Worm (Caenorhabditis elegans) whole organism, young adult: ENCODE results near the gene sna-3.

ENCODE experiments used
- C17E4.6 ChIP-seq: fragments of 200-800 bp; sonication (Bioruptor generic); IDR thresholded peaks from 2 replicates; pipeline ENCODE4 v1.3.6; 2022; ENCODE audit warnings: missing genetic modification reagents, missing genetic modification characterization, missing compliant biosample characterization
- F10E7.11 ChIP-seq: sonication (generic microtip); optimal IDR thresholded peaks from 2 replicates; lab custom pipeline; 2017; ENCODE audit warnings: mild to moderate bottlenecking, missing genetic modification characterization, moderate library complexity, missing compliant biosample characterization
- F22D6.2 ChIP-seq: sonication (generic microtip); optimal IDR thresholded peaks from 2 replicates; lab custom pipeline; 2016; ENCODE audit warnings: mild to moderate bottlenecking, missing genetic modification characterization, missing compliant biosample characterization
- F23B12.7 ChIP-seq: sonication (generic microtip); optimal IDR thresholded peaks from 2 replicates; lab custom pipeline; 2017; ENCODE audit warnings: missing genetic modification characterization, mild to moderate bottlenecking, missing compliant biosample characterization, antibody characterized with exemption, moderate library complexity; ENCODE audit not compliant: insufficient read depth
- F33H1.4 ChIP-seq: fragments of 200-800 bp; sonication (Bioruptor generic); IDR thresholded peaks from 2 replicates; pipeline ENCODE4 v1.3.6; 2022; ENCODE audit warnings: missing genetic modification reagents, missing genetic modification characterization, missing compliant biosample characterization
- F37B4.10 ChIP-seq: fragments of 200-800 bp; sonication (Bioruptor generic); IDR thresholded peaks from 2 replicates; pipeline ENCODE4 v1.3.6; 2022; ENCODE audit warnings: missing genetic modification characterization, missing compliant biosample characterization
- F49E8.2 ChIP-seq: sonication (generic microtip); optimal IDR thresholded peaks from 3 replicates; lab custom pipeline; 2017; ENCODE audit warnings: missing genetic modification characterization, mild to moderate bottlenecking, missing compliant biosample characterization, antibody characterized with exemption, moderate library complexity; ENCODE audit not compliant: insufficient read depth
- K12H6.12 ChIP-seq: fragments of 200-800 bp; sonication (Bioruptor generic); optimal IDR thresholded peaks from 2 replicates; lab custom pipeline; 2018; ENCODE audit warnings: mild to moderate bottlenecking, missing genetic modification characterization, missing compliant biosample characterization
- T26A5.8 ChIP-seq: sonication (generic microtip); optimal IDR thresholded peaks from 2 replicates; lab custom pipeline; 2016; ENCODE audit warnings: missing genetic modification characterization, missing compliant biosample characterization
- Y79H2A.3 ChIP-seq: fragments of 200-800 bp; sonication (Bioruptor generic); conservative IDR thresholded peaks from 2 replicates; pipeline ENCODE4 v1.3.6; 2022; ENCODE audit warnings: missing genetic modification reagents, missing genetic modification characterization, missing compliant biosample characterization
- athp-1 ChIP-seq: sonication (generic microtip); optimal IDR thresholded peaks from 2 replicates; lab custom pipeline; 2017; ENCODE audit warnings: mild to moderate bottlenecking, missing genetic modification characterization, missing compliant biosample characterization
- attf-5 ChIP-seq: fragments of 200-800 bp; sonication (Bioruptor generic); optimal IDR thresholded peaks from 2 replicates; lab custom pipeline; 2018; ENCODE audit warnings: mild to moderate bottlenecking, missing genetic modification characterization, missing compliant biosample characterization
- bed-2 ChIP-seq: fragments of 200-800 bp; sonication (Bioruptor generic); IDR thresholded peaks from 2 replicates; pipeline ENCODE4 v1.3.6; 2022; ENCODE audit warnings: missing genetic modification reagents, missing genetic modification characterization, missing compliant biosample characterization
- ccch-3 ChIP-seq: fragments of 200-800 bp; sonication (Bioruptor generic); optimal IDR thresholded peaks from 2 replicates; lab custom pipeline; 2018; ENCODE audit warnings: mild to moderate bottlenecking, missing genetic modification characterization, missing compliant biosample characterization
- ceh-91 ChIP-seq: fragments of 200-800 bp; sonication (Bioruptor generic); IDR thresholded peaks from 2 replicates; pipeline ENCODE4 v1.3.6; 2022; ENCODE audit warnings: missing genetic modification reagents, missing genetic modification characterization, missing compliant biosample characterization
- efl-1 ChIP-seq: fragments of 150-350 bp; optimal IDR thresholded peaks from 2 replicates; lab custom pipeline; 2014; ENCODE audit warnings: missing biosample characterization, missing genetic modification reagents, missing genetic modification characterization
- ekl-4 ChIP-seq: fragments of 200-800 bp; sonication (Bioruptor generic); IDR thresholded peaks from 2 replicates; pipeline ENCODE4 v1.3.6; 2022; ENCODE audit warnings: missing genetic modification reagents, missing genetic modification characterization, missing compliant biosample characterization
- gei-17 ChIP-seq: fragments of 200-800 bp; sonication (Bioruptor generic); optimal IDR thresholded peaks from 2 replicates; lab custom pipeline; 2018; ENCODE audit warnings: mild to moderate bottlenecking, missing genetic modification characterization, missing compliant biosample characterization
- hmg-1.2 ChIP-seq: fragments of 200-800 bp; sonication (Bioruptor generic); IDR thresholded peaks from 2 replicates; pipeline ENCODE4 v1.3.6; 2022; ENCODE audit warnings: missing genetic modification reagents, missing genetic modification characterization, missing compliant biosample characterization
- hsf-1 ChIP-seq: fragments of 200-800 bp; sonication (Bioruptor generic); IDR thresholded peaks from 2 replicates; pipeline ENCODE4 v1.3.6; 2022; ENCODE audit warnings: missing genetic modification reagents, missing genetic modification characterization, missing compliant biosample characterization
- lag-1 ChIP-seq: fragments of 200-800 bp; sonication (Bioruptor generic); IDR thresholded peaks from 2 replicates; pipeline ENCODE4 v1.3.6; 2022; ENCODE audit warnings: missing genetic modification reagents, missing genetic modification characterization, missing compliant biosample characterization
- lin-35 ChIP-seq, 3 experiments: fragments of 150-350 bp in 2 of 3; sonication (generic microtip) in 1 of 3; optimal IDR thresholded peaks; 2 replicates each; lab custom pipeline; 2014 to 2018; ENCODE audit warnings: missing biosample characterization in 3 of 3, missing genetic modification characterization in 3 of 3, missing genetic modification reagents in 3 of 3
- lir-1 ChIP-seq: fragments of 200-800 bp; sonication (Bioruptor generic); conservative IDR thresholded peaks from 2 replicates; pipeline ENCODE4 v1.3.6; 2022; ENCODE audit warnings: missing genetic modification reagents, missing genetic modification characterization, missing compliant biosample characterization
- lsl-1 ChIP-seq: fragments of 200-800 bp; sonication (Bioruptor generic); optimal IDR thresholded peaks from 2 replicates; lab custom pipeline; 2018; ENCODE audit warnings: mild to moderate bottlenecking, missing genetic modification characterization, moderate library complexity, missing compliant biosample characterization
- madf-10 ChIP-seq: sonication (generic microtip); optimal IDR thresholded peaks from 2 replicates; lab custom pipeline; 2016; ENCODE audit warnings: mild to moderate bottlenecking, missing genetic modification characterization, missing compliant biosample characterization
- madf-3 ChIP-seq: fragments of 200-800 bp; sonication (Bioruptor generic); IDR thresholded peaks from 2 replicates; pipeline ENCODE4 v1.3.6; 2022; ENCODE audit warnings: missing genetic modification reagents, missing genetic modification characterization, missing compliant biosample characterization
- madf-6 ChIP-seq: fragments of 200-800 bp; sonication (Bioruptor generic); IDR thresholded peaks from 2 replicates; pipeline ENCODE4 v1.3.6; 2022; ENCODE audit warnings: missing genetic modification reagents, missing genetic modification characterization, missing compliant biosample characterization
- mel-28 ChIP-seq: sonication (generic microtip); optimal IDR thresholded peaks from 2 replicates; lab custom pipeline; 2016; ENCODE audit warnings: borderline replicate concordance, mild to moderate bottlenecking, missing genetic modification characterization, missing compliant biosample characterization
- mes-4 ChIP-seq: sonication (generic microtip); optimal IDR thresholded peaks from 2 replicates; lab custom pipeline; 2016; ENCODE audit warnings: missing genotype, missing genetic modification characterization, missing compliant biosample characterization
- mxl-1 ChIP-seq: sonication (generic microtip); optimal IDR thresholded peaks from 2 replicates; lab custom pipeline; 2016; ENCODE audit warnings: missing genetic modification characterization, missing compliant biosample characterization
- nhr-120 ChIP-seq: fragments of 200-800 bp; sonication (Bioruptor generic); IDR thresholded peaks from 2 replicates; pipeline ENCODE4 v1.3.6; 2022; ENCODE audit warnings: missing genetic modification characterization, missing compliant biosample characterization
- pbrm-1 ChIP-seq: fragments of 200-800 bp; sonication (Bioruptor generic); IDR thresholded peaks from 2 replicates; pipeline ENCODE4 v1.3.6; 2022; ENCODE audit warnings: missing genetic modification reagents, missing genetic modification characterization, missing compliant biosample characterization
- repo-1 ChIP-seq: sonication (generic microtip); optimal IDR thresholded peaks from 2 replicates; lab custom pipeline; 2017; ENCODE audit warnings: mild to moderate bottlenecking, missing genetic modification characterization, missing compliant biosample characterization
- sdz-38 ChIP-seq: sonication (generic microtip); optimal IDR thresholded peaks from 2 replicates; lab custom pipeline; 2016; ENCODE audit warnings: missing genotype, missing genetic modification characterization, missing compliant biosample characterization
- snpc-1.3 ChIP-seq: sonication (generic microtip); optimal IDR thresholded peaks from 2 replicates; lab custom pipeline; 2017; ENCODE audit warnings: missing genetic modification characterization, mild to moderate bottlenecking, missing compliant biosample characterization, antibody characterized with exemption, moderate library complexity, missing genotype, missing genetic modification reagents; ENCODE audit not compliant: insufficient read depth
- snpc-4 ChIP-seq, 5 experiments: fragments of 150-350 bp in 1 of 5; sonication (generic microtip) in 4 of 5; optimal IDR thresholded peaks; 2 replicates each; lab custom pipeline; 2014 to 2018; ENCODE audit warnings: missing genetic modification characterization in 5 of 5, missing biosample characterization in 3 of 5, antibody characterized with exemption in 2 of 5, mild to moderate bottlenecking in 2 of 5, missing compliant biosample characterization in 2 of 5, missing genotype in 2 of 5, moderate library complexity in 2 of 5, missing genetic modification reagents in 1 of 5
- tbp1 ChIP-seq: fragments of 200-800 bp; sonication (Bioruptor generic); optimal IDR thresholded peaks from 2 replicates; lab custom pipeline; 2018; ENCODE audit warnings: mild to moderate bottlenecking, missing genetic modification characterization, missing compliant biosample characterization
- tlf-1 ChIP-seq: fragments of 200-800 bp; sonication (Bioruptor generic); optimal IDR thresholded peaks from 2 replicates; lab custom pipeline; 2018; ENCODE audit warnings: mild to moderate bottlenecking, missing genetic modification characterization, missing compliant biosample characterization
- xnd-1 ChIP-seq: sonication (generic microtip); optimal IDR thresholded peaks from 2 replicates; lab custom pipeline; 2016; ENCODE audit warnings: missing genotype, missing genetic modification reagents, missing genetic modification characterization, missing compliant biosample characterization
- ztf-18 ChIP-seq: sonication (generic microtip); optimal IDR thresholded peaks from 2 replicates; lab custom pipeline; 2016; ENCODE audit warnings: missing genotype, mild to moderate bottlenecking, missing genetic modification characterization, missing compliant biosample characterization
- ztf-22 ChIP-seq: fragments of 200-800 bp; sonication (Bioruptor generic); optimal IDR thresholded peaks from 2 replicates; lab custom pipeline; 2018; ENCODE audit warnings: mild to moderate bottlenecking, missing genetic modification characterization, moderate library complexity, missing compliant biosample characterization
- ztf-25 ChIP-seq: fragments of 200-800 bp; sonication (Bioruptor generic); IDR thresholded peaks from 2 replicates; pipeline ENCODE4 v1.3.6; 2022; ENCODE audit warnings: missing genetic modification reagents, missing genetic modification characterization, missing compliant biosample characterization
- ztf-6 ChIP-seq: fragments of 200-800 bp; sonication (Bioruptor generic); IDR thresholded peaks from 2 replicates; pipeline ENCODE4 v1.3.6; 2022; ENCODE audit warnings: missing genetic modification reagents, missing genetic modification characterization, missing compliant biosample characterization

sna-3 gene

ce11 chrIII:6210215-6210822, 4.3 kb upstream of the sna-3 start (continued):
- no peak for TF ChIP-seq F22D6.2 (tag; lab: Kevin White, UChicago)
- no peak for TF ChIP-seq lag-1 (GFP tag; lab: Robert Waterston, UW)
- TF ChIP-seq F10E7.11, result no peak
- peak; percentile 90 for TF ChIP-seq snpc-4 (GFP tag; optimal IDR thresholded peaks at IDR 0.05; lab: Kevin White, UChicago)
- peak; percentile 85 to 93 (median 90) for TF ChIP-seq snpc-4 (tag; optimal IDR thresholded peaks at IDR 0.05; lab: Kevin White, UChicago)
- TF ChIP-seq repo-1 (tag; lab: Kevin White, UChicago), result peak; percentile 21
- no peak for TF ChIP-seq mel-28
- peak; percentile 68 for TF ChIP-seq madf-6
- TF ChIP-seq mes-4 (tag; lab: Kevin White, UChicago), result no peak
- no peak for TF ChIP-seq ceh-91 (GFP tag; lab: Robert Waterston, UW)
- no peak for TF ChIP-seq gei-17 (GFP tag; lab: Kevin White, UChicago)
- no peak for TF ChIP-seq madf-3
- no peak for TF ChIP-seq sdz-38 (tag; lab: Kevin White, UChicago)
- TF ChIP-seq K12H6.12 (tag; lab: Kevin White, UChicago), result no peak
- no peak for TF ChIP-seq lin-35 (GFP tag; optimal IDR thresholded peaks at IDR 0.05; lab: Kevin White, UChicago)
- 0 out of 2 replicates have a peak, but pooled peaks have one; percentile 9 for TF ChIP-seq lir-1 (GFP tag; lab: Robert Waterston, UW)
- 0 out of 2 replicates have a peak, but pooled peaks have one; percentile 42 for TF ChIP-seq ekl-4 (GFP tag; lab: Robert Waterston, UW)
- TF ChIP-seq athp-1 (tag; lab: Kevin White, UChicago), result peak; percentile 64
- no peak for TF ChIP-seq nhr-120 (GFP tag; lab: Robert Waterston, UW)
- no peak for TF ChIP-seq F23B12.7
- TF ChIP-seq F33H1.4, result peak; percentile 35; the same call in 1 of the 2 replicates
- no peak for TF ChIP-seq ztf-25 (GFP tag; lab: Robert Waterston, UW)
- TF ChIP-seq T26A5.8, result no peak
- TF ChIP-seq tlf-1 (GFP tag; lab: Kevin White, UChicago), result peak; percentile 34
- no peak for TF ChIP-seq ztf-22 (GFP tag; lab: Kevin White, UChicago)
- no peak for TF ChIP-seq F37B4.10 (GFP tag; lab: Robert Waterston, UW)
- no peak for TF ChIP-seq ccch-3
- TF ChIP-seq pbrm-1 (GFP tag; lab: Robert Waterston, UW), result no peak
- peak; percentile 73 for TF ChIP-seq tbp1
- no peak for TF ChIP-seq bed-2 (GFP tag; lab: Robert Waterston, UW)
- TF ChIP-seq snpc-1.3 (tag; lab: Kevin White, UChicago), result peak; percentile 71
- peak; percentile 67 for TF ChIP-seq ztf-18 (tag; lab: Kevin White, UChicago)

- TF ChIP-seq mxl-1 (tag; lab: Kevin White, UChicago) (no peak), F49E8.2 (tag; lab: Kevin White, UChicago) (peak; percentile 32)
Measured at ce11 chrIII:6208984-6209383, 3.0 kb upstream of the sna-3 start, which contains the start of gene C23G10.1. Gene C23G10.1 (plus strand): TSS chrIII:6209284.

- TF ChIP-seq Y79H2A.3 (GFP tag; lab: Robert Waterston, UW), result no peak
- peak; percentile 3 for TF ChIP-seq efl-1 (GFP tag; lab: Kevin White, UChicago)
- TF ChIP-seq snpc-4 (GFP tag; optimal IDR thresholded peaks at IDR 0.05; lab: Kevin White, UChicago), result no peak
- TF ChIP-seq snpc-4 (tag; optimal IDR thresholded peaks at IDR 0.05; lab: Kevin White, UChicago), result peak in 2 of 4 experiments; percentile 24
- no peak for TF ChIP-seq ztf-25 (GFP tag; lab: Robert Waterston, UW)
- peak; percentile 32 for TF ChIP-seq F33H1.4
- no peak for TF ChIP-seq attf-5 (GFP tag; lab: Kevin White, UChicago)
- TF ChIP-seq ztf-6, result no peak
- TF ChIP-seq lsl-1 (GFP tag; lab: Kevin White, UChicago), result peak; percentile 1
- peak; percentile 16 for TF ChIP-seq repo-1 (tag; lab: Kevin White, UChicago)
- no peak for TF ChIP-seq C17E4.6 (GFP tag; lab: Robert Waterston, UW)
- peak; percentile 18 for TF ChIP-seq xnd-1 (tag; lab: Kevin White, UChicago)
- no peak for TF ChIP-seq madf-10 (tag; lab: Kevin White, UChicago)
- peak; percentile 30; the same call in 1 of the 2 replicates for TF ChIP-seq hmg-1.2 (GFP tag; lab: Robert Waterston, UW)
- peak; percentile 41 for TF ChIP-seq tlf-1 (GFP tag; lab: Kevin White, UChicago)
- no peak for TF ChIP-seq ztf-18 (tag; lab: Kevin White, UChicago)
- TF ChIP-seq sdz-38 (tag; lab: Kevin White, UChicago), result no peak
- peak; percentile 58; the same call in 1 of the 2 replicates for TF ChIP-seq madf-3
- TF ChIP-seq athp-1 (tag; lab: Kevin White, UChicago), result no peak
- peak; percentile 61 for TF ChIP-seq hsf-1 (GFP tag; lab: Robert Waterston, UW)
- TF ChIP-seq ekl-4 (GFP tag; lab: Robert Waterston, UW), result peak; percentile 70; the same call in 1 of the 2 replicates
Measured at ce11 chrIII:6207881-6208280, 1.9 kb upstream of the sna-3 start, which contains the start of gene C23G10.2. Gene C23G10.2 (plus strand): TSS chrIII:6208064.
